Worm (Caenorhabditis elegans) whole organism, L1 larva: ENCODE data around the gene C02E7.7.

Experiments used
- C34B4.2 ChIP-seq: sonication (generic microtip); optimal IDR thresholded peaks from 2 replicates; lab custom pipeline; 2017; ENCODE audit warnings: mild to moderate bottlenecking, missing genetic modification characterization, missing compliant biosample characterization
- F16B12.6 ChIP-seq: fragments of 150-350 bp; optimal IDR thresholded peaks from 2 replicates; lab custom pipeline; 2014; ENCODE audit warnings: missing biosample characterization, missing genetic modification characterization
- blmp-1 ChIP-seq: fragments of 150-350 bp; optimal IDR thresholded peaks from 2 replicates; lab custom pipeline; 2014; ENCODE audit warnings: missing biosample characterization, missing genetic modification characterization
- ces-1 ChIP-seq: fragments of 150-350 bp; optimal IDR thresholded peaks from 2 replicates; lab custom pipeline; 2014; ENCODE audit warnings: missing biosample characterization, missing genetic modification reagents, missing genetic modification characterization
- jun-1 ChIP-seq: fragments of 150-350 bp; optimal IDR thresholded peaks from 2 replicates; lab custom pipeline; 2014; ENCODE audit warnings: missing biosample characterization, missing genetic modification reagents, missing genetic modification characterization
- mab-9 ChIP-seq: fragments of 200-800 bp; sonication (Bioruptor generic); IDR thresholded peaks from 2 replicates; pipeline ENCODE4 v1.3.6; 2022; ENCODE audit warnings: missing genetic modification reagents, missing genetic modification characterization, missing compliant biosample characterization
- mdl-1 ChIP-seq, 2 experiments: fragments of 150-350 bp; optimal IDR thresholded peaks; 2 replicates each; lab custom pipeline; 2014 to 2017; ENCODE audit warnings: missing biosample characterization in 2 of 2, missing genetic modification characterization in 2 of 2, inconsistent platforms in 1 of 2
- nhr-237 ChIP-seq: fragments of 150-350 bp; optimal IDR thresholded peaks from 2 replicates; lab custom pipeline; 2014; ENCODE audit warnings: missing biosample characterization, missing genetic modification characterization
- pqm-1 ChIP-seq: sonication (generic microtip); optimal IDR thresholded peaks from 3 replicates; lab custom pipeline; 2017; ENCODE audit warnings: missing biosample characterization, missing genetic modification characterization
- snpc-4 ChIP-seq: fragments of 150-350 bp; optimal IDR thresholded peaks from 2 replicates; lab custom pipeline; 2014; ENCODE audit warnings: missing biosample characterization, missing genetic modification characterization

DNA sequence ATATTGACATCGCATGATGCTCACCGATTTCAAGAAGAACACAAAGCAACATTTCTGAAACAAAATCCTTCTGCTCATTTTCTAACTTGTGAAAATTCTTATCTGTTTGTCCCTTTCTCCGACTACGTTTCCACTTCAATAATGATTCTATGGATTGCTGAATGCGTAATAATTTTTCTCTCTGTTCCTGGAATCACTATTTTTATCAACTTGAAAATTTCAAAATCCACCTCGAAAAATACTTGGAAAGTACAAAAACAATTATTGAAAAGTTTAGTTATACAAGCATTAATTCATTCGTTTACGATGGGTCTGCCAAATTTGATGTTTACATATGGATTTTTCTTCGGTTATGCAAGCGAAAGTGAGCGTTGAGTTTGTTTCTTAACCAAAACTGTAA lies 3.6 kb upstream of the C02E7.7 start, which contains the start of gene srh-22:
- no peak for TF ChIP-seq snpc-4
- TF ChIP-seq F16B12.6: no peak
- TF ChIP-seq nhr-237: no peak
- TF ChIP-seq pqm-1 (tag; lab: Kevin White, UChicago): no peak
- TF ChIP-seq mdl-1 (tag; optimal IDR thresholded peaks at IDR 0.05; lab: Kevin White, UChicago): no peak
- TF ChIP-seq mab-9 (GFP tag; lab: Robert Waterston, UW): no peak
- TF ChIP-seq C34B4.2 (tag; lab: Kevin White, UChicago): no peak
- TF ChIP-seq ces-1 (GFP tag; lab: Kevin White, UChicago): no peak
- no peak for TF ChIP-seq blmp-1
- no peak for TF ChIP-seq jun-1 (tag; lab: Kevin White, UChicago)
